Worm (Caenorhabditis elegans) whole organism, L4 larva: ENCODE measurements around the gene asp-12.

ENCODE experiments used
- D1046.2 ChIP-seq: fragments of 200-800 bp; sonication (Bioruptor generic); IDR thresholded peaks from 2 replicates; pipeline ENCODE4 v1.3.6; 2022; ENCODE audit warnings: missing genetic modification characterization, missing compliant biosample characterization
- F44E2.7 ChIP-seq: fragments of 200-800 bp; sonication (Bioruptor generic); IDR thresholded peaks from 2 replicates; pipeline ENCODE4 v2.1.2; 2022; ENCODE audit warnings: missing genetic modification characterization, missing compliant biosample characterization
- R02D3.7 ChIP-seq: fragments of 150-350 bp; sonication (generic microtip); optimal IDR thresholded peaks from 3 replicates; lab custom pipeline; 2014; ENCODE audit warnings: missing biosample characterization, missing genetic modification characterization
- T20F7.1 ChIP-seq: fragments of 200-800 bp; sonication (Bioruptor generic); optimal IDR thresholded peaks from 2 replicates; lab custom pipeline; 2018; ENCODE audit warnings: mild to moderate bottlenecking, missing genetic modification characterization, missing compliant biosample characterization
- T26A8.4 ChIP-seq: fragments of 200-800 bp; sonication (Bioruptor generic); IDR thresholded peaks from 2 replicates; pipeline ENCODE4 v1.3.6; 2022; ENCODE audit warnings: missing genetic modification characterization, missing compliant biosample characterization
- Y105C5A.15 ChIP-seq: fragments of 200-800 bp; sonication (Bioruptor generic); IDR thresholded peaks from 2 replicates; pipeline ENCODE4 v1.3.6; 2022; ENCODE audit warnings: missing genetic modification characterization, missing compliant biosample characterization
- aha-1 ChIP-seq: fragments of 150-350 bp; peaks from one replicate; lab custom pipeline; 2014; ENCODE audit warnings: missing biosample characterization, missing genetic modification characterization
- ama-1 ChIP-seq: fragments of 150-350 bp; optimal IDR thresholded peaks from 2 replicates; lab custom pipeline; 2014; ENCODE audit warnings: inconsistent platforms, mixed read lengths
- arid-1 ChIP-seq: fragments of 200-800 bp; sonication (Bioruptor generic); conservative IDR thresholded peaks from 2 replicates; pipeline ENCODE4 v1.3.6; 2022; ENCODE audit warnings: missing genetic modification reagents, missing genetic modification characterization, missing compliant biosample characterization
- ceh-20 ChIP-seq: fragments of 200-800 bp; sonication (Bioruptor generic); IDR thresholded peaks from 2 replicates; pipeline ENCODE4 v1.3.6; 2022; ENCODE audit warnings: missing genetic modification reagents, missing genetic modification characterization, missing compliant biosample characterization
- ceh-32 ChIP-seq: sonication (generic microtip); optimal IDR thresholded peaks from 2 replicates; lab custom pipeline; 2016; ENCODE audit warnings: mild to moderate bottlenecking, missing genetic modification characterization, missing compliant biosample characterization; ENCODE audit not compliant: poor library complexity
- ceh-82 ChIP-seq: sonication (generic microtip); optimal IDR thresholded peaks from 2 replicates; lab custom pipeline; 2017; ENCODE audit warnings: missing biosample characterization, missing genetic modification characterization
- cey-2 ChIP-seq: sonication (generic microtip); optimal IDR thresholded peaks from 3 replicates; lab custom pipeline; 2017; ENCODE audit warnings: missing genetic modification characterization, mild to moderate bottlenecking, missing compliant biosample characterization, antibody characterized with exemption, borderline replicate concordance; ENCODE audit not compliant: insufficient read depth
- daf-16 ChIP-seq, 3 experiments: sonication (generic microtip); optimal IDR thresholded peaks; 2 replicates each; lab custom pipeline; 2016 to 2017; ENCODE audit warnings: missing genetic modification characterization in 3 of 3, missing genetic modification reagents in 3 of 3, mild to moderate bottlenecking in 2 of 3, missing compliant biosample characterization in 2 of 3, missing biosample characterization in 1 of 3, moderate library complexity in 1 of 3
- dmd-9 ChIP-seq: fragments of 200-800 bp; sonication (Bioruptor generic); IDR thresholded peaks from 2 replicates; pipeline ENCODE4 v1.3.6; 2022; ENCODE audit warnings: missing genetic modification reagents, missing genetic modification characterization, missing compliant biosample characterization
- dpl-1 ChIP-seq: fragments of 150-350 bp; optimal IDR thresholded peaks from 2 replicates; lab custom pipeline; 2014; ENCODE audit warnings: missing biosample characterization, missing genetic modification reagents, missing genetic modification characterization
- duxl-1 ChIP-seq: sonication (generic microtip); optimal IDR thresholded peaks from 2 replicates; lab custom pipeline; 2016; ENCODE audit warnings: mild to moderate bottlenecking, missing genetic modification characterization, moderate library complexity, missing compliant biosample characterization; ENCODE audit not compliant: poor library complexity
- dve-1 ChIP-seq: sonication (generic microtip); optimal IDR thresholded peaks from 2 replicates; lab custom pipeline; 2017; ENCODE audit warnings: antibody characterized with exemption, mild to moderate bottlenecking, missing genetic modification characterization, missing compliant biosample characterization; ENCODE audit not compliant: insufficient read depth
- hlh-11 ChIP-seq: fragments of 200-800 bp; sonication (Bioruptor generic); optimal IDR thresholded peaks from 2 replicates; lab custom pipeline; 2018; ENCODE audit warnings: mild to moderate bottlenecking, missing genetic modification characterization, missing compliant biosample characterization
- hlh-30 ChIP-seq: sonication (generic microtip); optimal IDR thresholded peaks from 2 replicates; lab custom pipeline; 2017; ENCODE audit warnings: antibody characterized with exemption, mild to moderate bottlenecking, missing genetic modification characterization, missing compliant biosample characterization; ENCODE audit not compliant: insufficient read depth
- hmg-1.1 ChIP-seq: fragments of 200-800 bp; sonication (Bioruptor generic); IDR thresholded peaks from 2 replicates; pipeline ENCODE4 v1.3.6; 2022; ENCODE audit warnings: missing genetic modification reagents, missing genetic modification characterization, missing compliant biosample characterization
- jun-1 ChIP-seq: fragments of 150-350 bp; optimal IDR thresholded peaks from 2 replicates; lab custom pipeline; 2014; ENCODE audit warnings: missing biosample characterization, missing genetic modification reagents, missing genetic modification characterization
- lim-7 ChIP-seq: fragments of 200-800 bp; sonication (Bioruptor generic); IDR thresholded peaks from 2 replicates; pipeline ENCODE4 v1.3.6; 2022; ENCODE audit warnings: missing genetic modification characterization, missing compliant biosample characterization
- lin-15B ChIP-seq: fragments of 150-350 bp; sonication (generic microtip); optimal IDR thresholded peaks from 3 replicates; lab custom pipeline; 2014; ENCODE audit warnings: missing biosample characterization, missing genetic modification characterization
- lsy-2 ChIP-seq, 2 experiments: fragments of 150-350 bp in 1 of 2; sonication (generic microtip) in 1 of 2; optimal IDR thresholded peaks; 2 replicates each; lab custom pipeline; 2014 to 2017; ENCODE audit warnings: missing biosample characterization in 2 of 2, missing genetic modification characterization in 2 of 2
- madf-5 ChIP-seq, 2 experiments: fragments of 200-800 bp; sonication (Bioruptor generic); IDR thresholded peaks; 2 replicates each; pipeline ENCODE4 v1.3.6; 2022; ENCODE audit warnings: missing compliant biosample characterization in 2 of 2, missing genetic modification characterization in 2 of 2
- mdl-1 ChIP-seq, 2 experiments: fragments of 150-350 bp in 1 of 2; sonication (generic microtip) in 1 of 2; optimal IDR thresholded peaks; 2 replicates each; lab custom pipeline; 2014 to 2017; ENCODE audit warnings: missing biosample characterization in 2 of 2, missing genetic modification characterization in 2 of 2
- mdt-29 ChIP-seq: fragments of 200-800 bp; sonication (Bioruptor generic); IDR thresholded peaks from 2 replicates; pipeline ENCODE4 v1.3.6; 2022; ENCODE audit warnings: missing genetic modification reagents, missing genetic modification characterization, missing compliant biosample characterization
- mep-1 ChIP-seq: fragments of 150-350 bp; sonication (generic microtip); optimal IDR thresholded peaks from 3 replicates; lab custom pipeline; 2014; ENCODE audit warnings: missing biosample characterization, missing genetic modification characterization
- mes-2 ChIP-seq: sonication (generic microtip); optimal IDR thresholded peaks from 2 replicates; lab custom pipeline; 2016; ENCODE audit warnings: missing genotype, mild to moderate bottlenecking, missing genetic modification characterization, missing compliant biosample characterization; ENCODE audit not compliant: poor library complexity, severe bottlenecking
- nhr-102 ChIP-seq: sonication (generic microtip); optimal IDR thresholded peaks from 2 replicates; lab custom pipeline; 2016; ENCODE audit warnings: mild to moderate bottlenecking, missing genetic modification characterization, moderate library complexity, missing compliant biosample characterization
- nhr-111 ChIP-seq: fragments of 200-800 bp; sonication (Bioruptor generic); optimal IDR thresholded peaks from 2 replicates; lab custom pipeline; 2018; ENCODE audit warnings: mild to moderate bottlenecking, missing genetic modification characterization, missing compliant biosample characterization
- nhr-25 ChIP-seq: sonication (generic microtip); optimal IDR thresholded peaks from 2 replicates; lab custom pipeline; 2017; ENCODE audit warnings: missing genetic modification characterization, mild to moderate bottlenecking, missing compliant biosample characterization, antibody characterized with exemption, moderate library complexity, borderline replicate concordance; ENCODE audit not compliant: insufficient read depth
- nhr-42 ChIP-seq: fragments of 200-800 bp; sonication (Bioruptor generic); IDR thresholded peaks from 2 replicates; pipeline ENCODE4 v1.3.6; 2022; ENCODE audit warnings: missing genetic modification characterization, missing compliant biosample characterization
- nhr-77 ChIP-seq: fragments of 150-350 bp; optimal IDR thresholded peaks from 2 replicates; lab custom pipeline; 2014; ENCODE audit warnings: missing biosample characterization, missing genetic modification characterization
- pqm-1 ChIP-seq: sonication (generic microtip); optimal IDR thresholded peaks from 2 replicates; lab custom pipeline; 2017; ENCODE audit warnings: missing biosample characterization, missing genetic modification characterization
- set-16 ChIP-seq: fragments of 200-800 bp; sonication (Bioruptor generic); IDR thresholded peaks from 2 replicates; pipeline ENCODE4 v1.3.6; 2022; ENCODE audit warnings: missing genetic modification reagents, missing genetic modification characterization, missing compliant biosample characterization
- snpc-4 ChIP-seq: fragments of 150-350 bp; optimal IDR thresholded peaks from 2 replicates; lab custom pipeline; 2014; ENCODE audit warnings: missing biosample characterization, missing genetic modification characterization
- spr-1 ChIP-seq: sonication (generic microtip); optimal IDR thresholded peaks from 2 replicates; lab custom pipeline; 2016; ENCODE audit warnings: mild to moderate bottlenecking, missing genetic modification characterization, missing compliant biosample characterization
- unc-62 ChIP-seq, 3 experiments: fragments of 150-350 bp in 1 of 3; sonication (generic microtip); optimal IDR thresholded peaks in 2 of 3; peaks in 1 of 3; 1 replicate in 1 of 3; 2 replicates in 2 of 3; lab custom pipeline; 2014 to 2017; ENCODE audit warnings: missing biosample characterization in 3 of 3, missing genetic modification characterization in 3 of 3, missing genetic modification reagents in 3 of 3, missing genotype in 1 of 3
- ztf-11 ChIP-seq: fragments of 150-350 bp; optimal IDR thresholded peaks from 2 replicates; lab custom pipeline; 2014; ENCODE audit warnings: missing biosample characterization, missing genetic modification characterization
- ztf-7 ChIP-seq: fragments of 150-350 bp; optimal IDR thresholded peaks from 2 replicates; lab custom pipeline; 2014; ENCODE audit warnings: missing biosample characterization, missing genetic modification characterization

The asp-12 gene

ce11 chrV:8299191-8299854 lies 30.3 kb downstream of the asp-12 start, which contains the start of gene W02D7.5:
TSS of gene W02D7.5 (minus strand) at chrV:8299241.
- TF ChIP-seq ceh-20 (GFP tag; lab: Robert Waterston, UW) (no peak), lim-7 (GFP tag; lab: Robert Waterston, UW) (no peak), ama-1 (lab: Kevin White, UChicago) (no peak), dmd-9 (GFP tag; lab: Robert Waterston, UW) (no peak), snpc-4 (tag; lab: Kevin White, UChicago) (no peak), set-16 (no peak), hlh-30 (tag; lab: Kevin White, UChicago) (no peak), ceh-32 (tag; lab: Kevin White, UChicago) (no peak)

ce11 chrV:8300935-8301535 lies 32.0 kb downstream of the asp-12 start, which contains the start of gene W02D7.6:
TSS of gene W02D7.6 (minus strand) at chrV:8301507.
- TF ChIP-seq duxl-1 (tag; lab: Kevin White, UChicago) (peak; percentile 44), ceh-82 (no peak), dpl-1 (peak; percentile 31), nhr-25 (tag; lab: Kevin White, UChicago) (no peak), lsy-2 (tag; optimal IDR thresholded peaks at IDR 0.05; lab: Kevin White, UChicago) (peak in 1 of 2 experiments; percentile 30), hmg-1.1 (GFP tag; lab: Robert Waterston, UW) (no peak), cey-2 (tag; lab: Kevin White, UChicago) (no peak), hlh-30 (tag; lab: Kevin White, UChicago) (peak; percentile 35), T20F7.1 (peak; percentile 75), hlh-11 (tag; lab: Kevin White, UChicago) (no peak), nhr-42 (no peak), arid-1 (no peak), unc-62 (GFP tag; optimal IDR thresholded peaks at IDR 0.05 in 1 of 2; lab: Kevin White, UChicago) (no peak), unc-62 (tag; optimal IDR thresholded peaks at IDR 0.05; lab: Kevin White, UChicago) (no peak), ztf-7 (tag; lab: Kevin White, UChicago) (no peak), ceh-32 (tag; lab: Kevin White, UChicago) (no peak), aha-1 (tag; lab: Kevin White, UChicago) (no peak), mdl-1 (tag; optimal IDR thresholded peaks at IDR 0.05; lab: Kevin White, UChicago) (peak in 1 of 2 experiments; percentile 17), pqm-1 (tag; lab: Kevin White, UChicago) (no peak), mes-2 (tag; lab: Kevin White, UChicago) (peak; percentile 48), spr-1 (tag; lab: Kevin White, UChicago) (no peak), dve-1 (peak; percentile 20), ztf-11 (tag; lab: Kevin White, UChicago) (no peak), Y105C5A.15 (GFP tag; lab: Robert Waterston, UW) (no peak), madf-5 (GFP tag; IDR thresholded peaks at IDR 0.05; lab: Robert Waterston, UW) (no peak), nhr-102 (peak; percentile 26), lin-15B (no peak), mdt-29 (GFP tag; lab: Robert Waterston, UW) (no peak), mep-1 (tag; lab: Kevin White, UChicago) (no peak), R02D3.7 (tag; lab: Kevin White, UChicago) (no peak), D1046.2 (GFP tag; lab: Robert Waterston, UW) (no peak), ama-1 (lab: Kevin White, UChicago) (peak; percentile 80), daf-16 (GFP tag; optimal IDR thresholded peaks at IDR 0.05; lab: Kevin White, UChicago) (peak in 1 of 2 experiments; percentile 10), daf-16 (tag; optimal IDR thresholded peaks at IDR 0.05; lab: Kevin White, UChicago) (no peak), F44E2.7 (0 out of 2 replicates have a peak, but pooled peaks have one; percentile 20), T26A8.4 (GFP tag; lab: Robert Waterston, UW) (no peak; the same call in 1 of the 2 replicates), nhr-111 (GFP tag; lab: Kevin White, UChicago) (peak; percentile 7), jun-1 (tag; lab: Kevin White, UChicago) (no peak), nhr-77 (tag; lab: Kevin White, UChicago) (no peak)
